Fruit fly (Drosophila melanogaster): Measurements from ENCODE around the gene nero.

Gene nero

DNA sequence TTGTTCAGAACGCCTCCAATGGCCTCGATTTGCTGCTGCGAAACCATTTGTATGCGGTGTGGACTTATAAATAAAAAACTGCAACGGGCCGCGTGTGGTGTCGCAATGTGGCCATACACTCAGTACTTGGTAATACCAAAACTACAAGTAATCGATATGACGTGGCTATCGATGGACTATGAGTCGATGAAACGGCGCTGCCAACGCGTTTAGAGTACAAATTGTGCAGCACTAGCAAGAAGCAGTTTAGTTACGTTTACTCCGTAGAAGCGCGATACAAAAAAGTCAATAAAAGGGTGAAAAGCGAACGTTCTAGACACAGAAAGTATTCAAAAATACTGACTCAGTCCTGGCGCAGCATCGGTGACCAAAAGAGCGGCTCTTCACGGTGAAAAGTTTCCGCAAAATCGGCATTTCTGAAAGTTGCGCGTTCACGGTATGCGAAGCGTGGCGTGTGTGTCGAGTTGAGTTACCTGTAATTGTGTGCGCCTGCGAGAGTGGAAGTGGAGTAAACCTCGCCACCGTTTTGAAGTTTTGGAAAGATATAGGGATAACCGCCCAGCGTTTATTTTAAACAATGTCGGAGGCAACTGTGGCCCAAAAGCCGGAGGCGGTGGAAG lies at the start of gene nero, which contains the start of gene CG1910 (continued):
- no peak for TF ChIP-seq CG18476 (GFP tag; optimal IDR thresholded peaks at IDR 0.05)
- TF ChIP-seq fru (optimal IDR thresholded peaks at IDR 0.05) = no peak
- TF ChIP-seq sna (GFP tag; IDR thresholded peaks at IDR 0.05; ENCODE audit: partially characterized antibody) = no peak
- no peak for TF ChIP-seq Mes4 (GFP tag; optimal IDR thresholded peaks at IDR 0.05)
- TF ChIP-seq jumu (GFP tag; optimal IDR thresholded peaks at IDR 0.05) = peak; percentile 2
- TF ChIP-seq CG15601 (tag; optimal IDR thresholded peaks at IDR 0.05) = peak; percentile 37
- peak; percentile 19 for TF ChIP-seq CG7987 (GFP tag; optimal IDR thresholded peaks at IDR 0.05)
- TF ChIP-seq CG11456 (GFP tag; IDR thresholded peaks at IDR 0.05) = no peak
- peak; percentile 84 for TF ChIP-seq Sry-β (GFP tag; optimal IDR thresholded peaks at IDR 0.05)
- no peak for TF ChIP-seq disco-r (GFP tag; optimal IDR thresholded peaks at IDR 0.05)
- no peak for TF ChIP-seq cato (GFP tag; optimal IDR thresholded peaks at IDR 0.05; ENCODE audit: borderline replicate concordance)
- peak; percentile 55 for TF ChIP-seq CG4617 (GFP tag; optimal IDR thresholded peaks at IDR 0.05; ENCODE audit: borderline replicate concordance)
- no peak for TF ChIP-seq abd-A (tag; optimal IDR thresholded peaks at IDR 0.05)
- no peak for TF ChIP-seq psq (GFP tag; optimal IDR thresholded peaks at IDR 0.05)
- peak; percentile 30 for TF ChIP-seq Hsf (GFP tag; optimal IDR thresholded peaks at IDR 0.05)
- TF ChIP-seq slp2 (GFP tag; optimal IDR thresholded peaks at IDR 0.05) = no peak
- peak; percentile 58 for TF ChIP-seq onecut (GFP tag; IDR thresholded peaks at IDR 0.05)
- no peak for TF ChIP-seq Optix (GFP tag; IDR thresholded peaks at IDR 0.05)
- peak; percentile 30 for TF ChIP-seq hkb (optimal IDR thresholded peaks at IDR 0.05)
- TF ChIP-seq hkb (GFP tag; IDR thresholded peaks at IDR 0.05) = no peak
- TF ChIP-seq CG8944 (GFP tag; optimal IDR thresholded peaks at IDR 0.05) = no peak
- TF ChIP-seq dimm (GFP tag; IDR thresholded peaks at IDR 0.05) = no peak
- TF ChIP-seq trem (tag; optimal IDR thresholded peaks at IDR 0.05) = peak; percentile 99
- TF ChIP-seq sr (GFP tag; IDR thresholded peaks at IDR 0.05) = no peak
- TF ChIP-seq Neu2 (GFP tag; optimal IDR thresholded peaks at IDR 0.05; ENCODE audit: borderline replicate concordance) = no peak
- peak; percentile 42 for TF ChIP-seq CG12299 (tag; optimal IDR thresholded peaks at IDR 0.05)
- no peak for TF ChIP-seq vvl (GFP tag; IDR thresholded peaks at IDR 0.05)
- TF ChIP-seq yki (optimal IDR thresholded peaks at IDR 0.05) = no peak
- no peak for TF ChIP-seq lola (GFP tag; optimal IDR thresholded peaks at IDR 0.05)
- TF ChIP-seq CG14860 (GFP tag; IDR thresholded peaks at IDR 0.05; ENCODE audit: partially characterized antibody) = no peak
- no peak for TF ChIP-seq CG16813 (GFP tag; IDR thresholded peaks at IDR 0.05; ENCODE audit: partially characterized antibody)
- no peak for TF ChIP-seq CG6854 (GFP tag; optimal IDR thresholded peaks at IDR 0.05)
- TF ChIP-seq bsh (GFP tag; optimal IDR thresholded peaks at IDR 0.05) = no peak
- no peak for TF ChIP-seq sd (tag; optimal IDR thresholded peaks at IDR 0.05)
- TF ChIP-seq CG4730 (GFP tag; IDR thresholded peaks at IDR 0.05) = no peak
- peak; percentile 77 for TF ChIP-seq HmgZ (tag; optimal IDR thresholded peaks at IDR 0.05)
- no peak for TF ChIP-seq en (GFP tag; optimal IDR thresholded peaks at IDR 0.05)
- peak; percentile 51 for TF ChIP-seq Max (GFP tag; optimal IDR thresholded peaks at IDR 0.05)
- no peak for TF ChIP-seq fd64A (GFP tag; optimal IDR thresholded peaks at IDR 0.05)
- TF ChIP-seq CG5245 (GFP tag; optimal IDR thresholded peaks at IDR 0.05) = peak; percentile 10
- TF ChIP-seq Med (GFP tag) = peak; percentile 91
- 0 out of 3 replicates have a peak, but pooled peaks have one; percentile 23 for TF ChIP-seq CG7357 (GFP tag; IDR thresholded peaks at IDR 0.05)
- peak; percentile 25 for TF ChIP-seq D19B (GFP tag; optimal IDR thresholded peaks at IDR 0.05)
- TF ChIP-seq Nf-YB (GFP tag; optimal IDR thresholded peaks at IDR 0.05) = peak; percentile 12
- no peak for TF ChIP-seq schlank (tag; optimal IDR thresholded peaks at IDR 0.05)
- TF ChIP-seq danr (GFP tag; IDR thresholded peaks at IDR 0.05) = no peak
- TF ChIP-seq bigmax (GFP tag; optimal IDR thresholded peaks at IDR 0.05) = peak; percentile 60
- no peak for TF ChIP-seq tna (GFP tag; IDR thresholded peaks at IDR 0.05; ENCODE audit: partially characterized antibody)
- TF ChIP-seq CG8290 (GFP tag; optimal IDR thresholded peaks at IDR 0.05) = peak; percentile 15
- TF ChIP-seq CG8290 (tag; optimal IDR thresholded peaks at IDR 0.05) = peak in 1 of 2 experiments; percentile 77
- TF ChIP-seq CG15514 (GFP tag; optimal IDR thresholded peaks at IDR 0.05) = peak; percentile 78
